Worm (Caenorhabditis elegans): Measurements from ENCODE around the gene rps-21.

rps-21 gene

ce11 chrIII:7207903-7208497 is 18.6 kb upstream of the rps-21 start, which contains the start of gene rpl-6 (continued):
- TF ChIP-seq lin-15B (tag; optimal IDR thresholded peaks at IDR 0.05) (peak; percentile 85), nhr-90 (tag; optimal IDR thresholded peaks at IDR 0.05; ENCODE audit: poor library complexity) (peak; percentile 87), efl-3 (GFP tag; optimal IDR thresholded peaks at IDR 0.05) (no peak), swsn-7 (tag; optimal IDR thresholded peaks at IDR 0.05) (peak; percentile 85), C34B4.2 (tag; optimal IDR thresholded peaks at IDR 0.05) (no peak), tlp-1 (tag; optimal IDR thresholded peaks at IDR 0.05) (no peak), unc-130 (tag; optimal IDR thresholded peaks at IDR 0.05) (peak; percentile 95), vab-15 (tag; optimal IDR thresholded peaks at IDR 0.05) (no peak), lin-39 (tag; optimal IDR thresholded peaks at IDR 0.05) (peak; percentile 73), nhr-47 (tag; optimal IDR thresholded peaks at IDR 0.05) (peak; percentile 90), unc-62 (GFP tag; optimal IDR thresholded peaks at IDR 0.05) (no peak), nhr-11 (tag; optimal IDR thresholded peaks at IDR 0.05) (peak; percentile 88), lin-13 (GFP tag; optimal IDR thresholded peaks at IDR 0.05) (peak; percentile 83)

- TF ChIP-seq nhr-71 (tag; optimal IDR thresholded peaks at IDR 0.05) (peak; percentile 57), ceh-63 (GFP tag; optimal IDR thresholded peaks at IDR 0.05) (no peak), snu-23 (GFP tag; optimal IDR thresholded peaks at IDR 0.05) (peak; percentile 56), lin-39 (tag; optimal IDR thresholded peaks at IDR 0.05) (no peak), nhr-19 (GFP tag; conservative IDR thresholded peaks at IDR 0.05) (peak; percentile 30), irx-1 (tag; optimal IDR thresholded peaks at IDR 0.05) (peak; percentile 19), ztf-4 (tag; optimal IDR thresholded peaks at IDR 0.05) (no peak), unc-86 (tag; optimal IDR thresholded peaks at IDR 0.05) (no peak), nhr-85 (tag) (peak; percentile 89), pag-3 (tag; optimal IDR thresholded peaks at IDR 0.05; ENCODE audit: borderline replicate concordance, insufficient read depth) (no peak), unc-130 (tag; optimal IDR thresholded peaks at IDR 0.05) (no peak), nhr-20 (tag; optimal IDR thresholded peaks at IDR 0.05) (peak; percentile 51), mab-9 (GFP tag; IDR thresholded peaks at IDR 0.05) (no peak), lin-14 (GFP tag; optimal IDR thresholded peaks at IDR 0.05) (peak; percentile 57), tbx-2 (tag; optimal IDR thresholded peaks at IDR 0.05) (peak; percentile 36), efl-1 (optimal IDR thresholded peaks at IDR 0.05) (peak in 1 of 2 experiments; percentile 8), efl-1 (GFP tag; optimal IDR thresholded peaks at IDR 0.05 in 1 of 2) (peak in 1 of 2 experiments; percentile 87), fkh-10 (GFP tag; optimal IDR thresholded peaks at IDR 0.05) (no peak), elt-3 (tag; optimal IDR thresholded peaks at IDR 0.05) (peak in 3 of 6 experiments; percentile 44 to 76 (median 61)), dpl-1 (GFP tag; optimal IDR thresholded peaks at IDR 0.05) (peak in 1 of 3 experiments; percentile 5), nhr-90 (tag; optimal IDR thresholded peaks at IDR 0.05; ENCODE audit: poor library complexity) (peak; percentile 36), mep-1 (tag; optimal IDR thresholded peaks at IDR 0.05) (peak; percentile 34), lin-35 (GFP tag; optimal IDR thresholded peaks at IDR 0.05) (peak in 1 of 2 experiments; percentile 52), grh-1 (GFP tag; IDR thresholded peaks at IDR 0.05) (peak; percentile 74), nhr-237 (tag; optimal IDR thresholded peaks at IDR 0.05) (no peak), blmp-1 (tag; optimal IDR thresholded peaks at IDR 0.05) (peak; percentile 89), lsy-2 (tag; optimal IDR thresholded peaks at IDR 0.05) (peak in 1 of 2 experiments; percentile 57), elt-2 (tag; optimal IDR thresholded peaks at IDR 0.05) (no peak), egl-27 (tag; optimal IDR thresholded peaks at IDR 0.05) (peak in 1 of 2 experiments; percentile 6), ceh-90 (tag; optimal IDR thresholded peaks at IDR 0.05) (no peak)
Measured at ce11 chrIII:7203130-7203775, 13.8 kb upstream of the rps-21 start.
